Fruit fly (Drosophila melanogaster) whole organism, adult: Measurements from ENCODE around the gene CG15042.

Experiments
- CG12768 ChIP-seq: fragments of 200-800 bp; sonication (Bioruptor generic); optimal IDR thresholded peaks from 2 replicates; lab custom pipeline; 2017; ENCODE audit warnings: missing biosample characterization, missing genetic modification characterization, mild to moderate bottlenecking, moderate library complexity, missing genetic modification reagents
- CG14711 ChIP-seq: fragments of 200-800 bp; sonication (Bioruptor generic); optimal IDR thresholded peaks from 2 replicates; lab custom pipeline; 2018; ENCODE audit warnings: missing biosample characterization, mild to moderate bottlenecking, missing genetic modification characterization, moderate library complexity
- CG33017 ChIP-seq: fragments of 200-800 bp; sonication (Bioruptor generic); optimal IDR thresholded peaks from 2 replicates; lab custom pipeline; 2018; ENCODE audit warnings: missing biosample characterization, mild to moderate bottlenecking, missing genetic modification characterization, moderate library complexity
- Clk ChIP-seq: fragments of 200-800 bp; sonication (Bioruptor generic); optimal IDR thresholded peaks from 2 replicates; lab custom pipeline; 2017; ENCODE audit warnings: missing biosample characterization, missing genetic modification characterization
- Hr96 ChIP-seq: fragments of 200-800 bp; sonication (Bioruptor generic); optimal IDR thresholded peaks from 2 replicates; lab custom pipeline; 2016; ENCODE audit warnings: missing biosample characterization, missing genetic modification characterization
- Mnt ChIP-seq: fragments of 200-800 bp; sonication (Bioruptor generic); optimal IDR thresholded peaks from 2 replicates; lab custom pipeline; 2016; ENCODE audit warnings: missing biosample characterization, mild to moderate bottlenecking, missing genetic modification characterization
- bab1 ChIP-seq: fragments of 200-800 bp; sonication (Bioruptor generic); optimal IDR thresholded peaks from 3 replicates; lab custom pipeline; 2019; ENCODE audit warnings: missing biosample characterization, mild to moderate bottlenecking, missing genetic modification characterization, moderate library complexity
- kay ChIP-seq: fragments of 200-800 bp; sonication (Bioruptor generic); peaks from one replicate; lab custom pipeline; 2016; ENCODE audit warnings: missing biosample characterization, missing genetic modification characterization, borderline replicate concordance
- tj ChIP-seq: fragments of 200-800 bp; sonication (Bioruptor generic); optimal IDR thresholded peaks from 3 replicates; lab custom pipeline; 2017; ENCODE audit warnings: missing biosample characterization, mild to moderate bottlenecking, missing genetic modification characterization, moderate library complexity
- toe ChIP-seq: fragments of 200-800 bp; sonication (Bioruptor generic); optimal IDR thresholded peaks from 2 replicates; lab custom pipeline; 2016; ENCODE audit warnings: missing biosample characterization, missing genetic modification characterization

- TF ChIP-seq kay (GFP tag; lab: Kevin White, UChicago) (no peak), Mnt (GFP tag; lab: Kevin White, UChicago) (no peak), CG14711 (no peak), CG33017 (tag; lab: Kevin White, UChicago) (no peak), CG12768 (no peak), Clk (GFP tag; lab: Kevin White, UChicago) (no peak), toe (no peak), tj (GFP tag; lab: Kevin White, UChicago) (no peak), Hr96 (no peak), bab1 (GFP tag; lab: Kevin White, UChicago) (no peak)
These were observed 26.5 kb upstream of the CG15042 start for dm6 chrX:18554563-18554962.
